Worm (Caenorhabditis elegans): ENCODE data around the gene lec-1.

DNA sequence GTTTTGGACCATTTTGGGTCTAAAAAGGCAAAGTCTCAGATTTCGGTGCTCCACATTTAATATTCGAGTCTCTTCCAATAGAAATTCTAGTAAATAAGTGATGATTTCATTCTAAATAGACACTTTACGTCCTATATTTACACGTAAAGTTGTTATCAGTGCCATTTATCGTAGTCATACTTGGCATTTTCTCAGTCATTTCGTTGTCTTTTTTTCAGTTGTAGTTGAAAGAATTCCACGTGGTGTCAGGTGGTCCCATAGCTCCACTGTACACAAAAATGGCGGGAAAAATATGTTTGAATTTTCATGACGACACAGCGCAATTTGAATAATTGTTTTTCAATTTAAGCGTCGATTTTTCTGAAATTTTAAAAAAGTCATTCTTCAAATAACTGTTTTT, 4.9 kb upstream of the lec-1 start:
- TF ChIP-seq lin-11 (tag; optimal IDR thresholded peaks at IDR 0.05) (no peak), ama-1 (optimal IDR thresholded peaks at IDR 0.05) (no peak), unc-62 (GFP tag; optimal IDR thresholded peaks at IDR 0.05) (no peak), lsy-2 (tag; optimal IDR thresholded peaks at IDR 0.05) (no peak), peb-1 (tag; optimal IDR thresholded peaks at IDR 0.05) (no peak), ceh-82 (tag; optimal IDR thresholded peaks at IDR 0.05) (no peak), egl-27 (tag; optimal IDR thresholded peaks at IDR 0.05) (no peak), snpc-4 (tag; optimal IDR thresholded peaks at IDR 0.05) (no peak)

Data from whole organism, L2 larva.